Worm (Caenorhabditis elegans) whole organism, early embryonic: Measurements from ENCODE around the gene C18D4.12.

Source experiments
- B0310.2 ChIP-seq: sonication (generic microtip); optimal IDR thresholded peaks from 2 replicates; lab custom pipeline; 2016; ENCODE audit warnings: mild to moderate bottlenecking, missing genetic modification characterization, missing compliant biosample characterization
- F13C5.2 ChIP-seq: sonication (generic microtip); optimal IDR thresholded peaks from 2 replicates; lab custom pipeline; 2017; ENCODE audit warnings: mild to moderate bottlenecking, missing genetic modification characterization, inconsistent platforms, missing compliant biosample characterization
- aly-1 ChIP-seq: sonication (generic microtip); optimal IDR thresholded peaks from 2 replicates; lab custom pipeline; 2016; ENCODE audit warnings: missing genetic modification characterization, missing compliant biosample characterization
- ama-1 ChIP-seq: fragments of 150-350 bp; optimal IDR thresholded peaks from 2 replicates; lab custom pipeline; 2014
- ceh-13 ChIP-seq: fragments of 200-800 bp; sonication (Bioruptor generic); optimal IDR thresholded peaks from 2 replicates; lab custom pipeline; 2018; ENCODE audit warnings: mild to moderate bottlenecking, missing genetic modification characterization, missing compliant biosample characterization
- ceh-36 ChIP-seq: sonication (generic microtip); optimal IDR thresholded peaks from 2 replicates; lab custom pipeline; 2016; ENCODE audit warnings: missing genetic modification characterization, inconsistent platforms, missing compliant biosample characterization
- ets-7 ChIP-seq: sonication (generic microtip); optimal IDR thresholded peaks from 2 replicates; lab custom pipeline; 2016; ENCODE audit warnings: missing genotype, missing genetic modification characterization, missing compliant biosample characterization
- flt-1 ChIP-seq: fragments of 200-800 bp; sonication (Bioruptor generic); IDR thresholded peaks from 2 replicates; pipeline ENCODE4 v1.3.6; 2022; ENCODE audit warnings: missing genetic modification characterization, missing compliant biosample characterization
- hmbx-1 ChIP-seq: sonication (generic microtip); optimal IDR thresholded peaks from 2 replicates; lab custom pipeline; 2016; ENCODE audit warnings: mild to moderate bottlenecking, missing genetic modification characterization, missing compliant biosample characterization
- hmg-4 ChIP-seq: fragments of 200-800 bp; sonication (Bioruptor generic); optimal IDR thresholded peaks from 2 replicates; lab custom pipeline; 2018; ENCODE audit warnings: mild to moderate bottlenecking, missing genetic modification characterization, missing compliant biosample characterization
- hnd-1 ChIP-seq: sonication (generic microtip); optimal IDR thresholded peaks from 2 replicates; lab custom pipeline; 2016; ENCODE audit warnings: missing genetic modification characterization, missing compliant biosample characterization
- pes-1 ChIP-seq: fragments of 200-800 bp; sonication (Bioruptor generic); IDR thresholded peaks from 2 replicates; pipeline ENCODE4 v1.3.6; 2022; ENCODE audit warnings: missing genetic modification reagents, missing genetic modification characterization, missing compliant biosample characterization
- scrt-1 ChIP-seq: fragments of 200-800 bp; sonication (Bioruptor generic); IDR thresholded peaks from 2 replicates; pipeline ENCODE4 v1.3.6; 2022; ENCODE audit warnings: missing genetic modification characterization, missing compliant biosample characterization
- sea-1 ChIP-seq: fragments of 200-800 bp; sonication (Bioruptor generic); conservative IDR thresholded peaks from 2 replicates; pipeline ENCODE4 v1.3.6; 2022; ENCODE audit warnings: missing genetic modification characterization, missing compliant biosample characterization
- tbx-11 ChIP-seq: fragments of 200-800 bp; sonication (Bioruptor generic); IDR thresholded peaks from 2 replicates; pipeline ENCODE4 v1.3.6; 2022; ENCODE audit warnings: missing genetic modification characterization, missing compliant biosample characterization
- tbx-37 ChIP-seq: fragments of 200-800 bp; sonication (Bioruptor generic); conservative IDR thresholded peaks from 2 replicates; pipeline ENCODE4 v1.3.6; 2022; ENCODE audit warnings: missing genetic modification reagents, missing genetic modification characterization, missing compliant biosample characterization
- tra-4 ChIP-seq: sonication (generic microtip); optimal IDR thresholded peaks from 2 replicates; lab custom pipeline; 2017; ENCODE audit warnings: missing genetic modification characterization, missing compliant biosample characterization

C18D4.12 gene

DNA sequence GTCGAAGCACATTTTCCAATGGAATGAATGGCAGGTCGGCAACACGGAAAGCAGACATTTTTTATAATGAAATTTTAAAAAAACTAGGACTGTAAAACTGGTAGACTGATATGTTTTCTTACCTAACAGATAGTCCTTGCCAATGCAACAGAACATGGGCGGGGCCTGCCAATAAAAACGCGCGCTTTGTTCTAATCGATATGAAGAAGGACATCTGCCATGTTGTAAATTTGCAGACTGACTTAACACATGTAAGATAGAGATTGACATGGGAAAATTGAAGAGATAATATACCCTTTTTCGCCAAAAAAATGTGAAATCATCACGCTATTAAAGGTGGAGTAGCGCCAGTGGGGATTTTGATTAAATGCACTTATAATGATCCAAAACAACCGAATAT is 22.4 kb upstream of the C18D4.12 start, which contains the start of gene C38D9.8:
Gene C38D9.8, minus strand, starts transcription at position 101 of the 400 bp plus-strand sequence.
- no peak for TF ChIP-seq ets-7
- no peak for TF ChIP-seq ceh-13
- no peak for TF ChIP-seq flt-1 (GFP tag; lab: Robert Waterston, UW)
- no peak for TF ChIP-seq B0310.2 (tag; lab: Kevin White, UChicago)
- TF ChIP-seq hmbx-1: no peak
- TF ChIP-seq ama-1 (lab: Kevin White, UChicago): no peak

DNA sequence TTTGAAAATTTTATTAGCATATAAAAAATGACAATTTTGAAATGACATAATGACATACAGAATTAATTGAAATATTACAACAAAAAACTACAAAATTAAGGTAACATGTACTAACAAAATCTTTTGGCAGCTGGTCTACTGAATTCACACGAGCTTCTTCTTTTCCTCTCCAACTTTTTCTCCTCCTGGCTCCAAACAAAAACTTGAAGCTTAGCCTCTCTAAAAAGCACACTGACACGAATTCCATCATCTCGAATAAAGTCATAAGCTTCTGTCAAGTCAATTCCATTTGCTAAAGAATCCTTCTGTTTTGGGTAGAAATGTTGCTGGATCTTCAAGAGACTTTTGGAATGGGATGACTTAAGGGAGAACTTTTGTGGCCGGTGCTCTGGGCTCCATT is 21.0 kb upstream of the C18D4.12 start:
- TF ChIP-seq ceh-13 (no peak), sea-1 (GFP tag; lab: Robert Waterston, UW) (no peak), pes-1 (no peak), aly-1 (no peak), ama-1 (lab: Kevin White, UChicago) (no peak), ets-7 (no peak), hmg-4 (GFP tag; lab: Kevin White, UChicago) (no peak), tbx-37 (GFP tag; lab: Robert Waterston, UW) (no peak), ceh-36 (no peak), scrt-1 (GFP tag; lab: Robert Waterston, UW) (no peak)

- TF ChIP-seq tbx-37 (GFP tag; lab: Robert Waterston, UW) (no peak), flt-1 (GFP tag; lab: Robert Waterston, UW) (no peak), ets-7 (no peak), F13C5.2 (no peak), tra-4 (tag; lab: Kevin White, UChicago) (no peak), tbx-11 (no peak), pes-1 (no peak), ceh-36 (no peak), scrt-1 (GFP tag; lab: Robert Waterston, UW) (no peak), hmbx-1 (no peak), B0310.2 (tag; lab: Kevin White, UChicago) (no peak), sea-1 (GFP tag; lab: Robert Waterston, UW) (no peak)
Measured at ce11 chrV:17549362-17549761, 19.0 kb upstream of the C18D4.12 start, which contains the start of gene fbxa-176. Gene fbxa-176, plus strand, starts transcription at chrV:17549675.

- no peak for TF ChIP-seq tbx-37 (GFP tag; lab: Robert Waterston, UW)
- TF ChIP-seq hmg-4 (GFP tag; lab: Kevin White, UChicago): no peak
- TF ChIP-seq scrt-1 (GFP tag; lab: Robert Waterston, UW): no peak
- TF ChIP-seq pes-1: no peak
- TF ChIP-seq sea-1 (GFP tag; lab: Robert Waterston, UW): no peak
- TF ChIP-seq ama-1 (lab: Kevin White, UChicago): no peak
- TF ChIP-seq tbx-11: no peak
- no peak for TF ChIP-seq aly-1
- no peak for TF ChIP-seq tra-4 (tag; lab: Kevin White, UChicago)
- TF ChIP-seq ceh-13: no peak
- no peak for TF ChIP-seq F13C5.2
- TF ChIP-seq hnd-1: no peak
- no peak for TF ChIP-seq ets-7
- no peak for TF ChIP-seq ceh-36
- no peak for TF ChIP-seq B0310.2 (tag; lab: Kevin White, UChicago)
- TF ChIP-seq flt-1 (GFP tag; lab: Robert Waterston, UW): no peak
- TF ChIP-seq hmbx-1: no peak
Measured at ce11 chrV:17548635-17549034, 18.2 kb upstream of the C18D4.12 start.

DNA sequence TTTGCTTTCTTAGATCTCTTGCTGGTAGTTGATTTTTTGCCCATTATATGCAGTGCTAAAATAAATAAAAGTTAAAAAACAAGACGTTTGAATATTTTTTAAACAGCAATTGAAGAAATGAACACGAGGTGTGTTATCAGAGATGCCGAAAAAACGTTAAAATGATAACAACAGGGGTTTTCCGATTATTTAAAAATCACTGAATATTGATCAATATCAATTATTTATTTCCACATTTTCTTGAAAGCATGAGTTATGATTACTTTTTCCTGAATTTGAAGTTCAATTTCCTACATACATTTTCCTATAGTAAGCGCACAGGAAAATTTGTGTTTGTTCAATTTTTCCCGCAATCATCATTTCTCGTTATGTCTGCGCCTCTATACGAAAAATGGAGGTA is 16.5 kb upstream of the C18D4.12 start:
- TF ChIP-seq tbx-37 (GFP tag; lab: Robert Waterston, UW) (no peak), ceh-36 (no peak), tra-4 (tag; lab: Kevin White, UChicago) (no peak), pes-1 (no peak), sea-1 (GFP tag; lab: Robert Waterston, UW) (no peak), flt-1 (GFP tag; lab: Robert Waterston, UW) (no peak), B0310.2 (tag; lab: Kevin White, UChicago) (no peak), tbx-11 (no peak), ama-1 (lab: Kevin White, UChicago) (no peak), ets-7 (no peak), aly-1 (no peak), scrt-1 (GFP tag; lab: Robert Waterston, UW) (no peak), hmg-4 (GFP tag; lab: Kevin White, UChicago) (no peak), hnd-1 (no peak), ceh-13 (no peak), hmbx-1 (no peak), F13C5.2 (no peak)

DNA sequence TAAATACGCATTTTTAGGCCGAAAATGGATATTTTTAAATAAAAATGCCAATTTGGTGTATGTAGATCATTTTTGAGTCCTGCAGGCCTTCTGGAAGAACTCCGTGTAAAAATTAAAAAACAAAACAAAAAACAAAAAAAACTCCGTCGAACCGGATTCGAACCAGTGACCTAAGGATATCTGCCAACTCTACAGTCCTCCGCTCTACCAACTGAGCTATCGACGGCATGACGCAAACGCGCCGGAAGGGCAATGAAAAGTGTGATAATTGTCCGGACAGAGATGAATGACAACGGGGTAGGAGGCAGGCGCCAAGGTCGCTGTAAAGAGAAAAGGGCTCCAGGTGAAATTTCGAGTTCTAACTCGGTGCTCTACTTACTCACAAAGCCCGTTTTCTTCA is 11.9 kb upstream of the C18D4.12 start:
- no peak for TF ChIP-seq aly-1
- TF ChIP-seq pes-1: peak; percentile 58; the same call in 1 of the 2 replicates
- TF ChIP-seq ets-7: no peak
- no peak for TF ChIP-seq ama-1 (lab: Kevin White, UChicago)
- no peak for TF ChIP-seq hnd-1
- no peak for TF ChIP-seq B0310.2 (tag; lab: Kevin White, UChicago)
- no peak for TF ChIP-seq tra-4 (tag; lab: Kevin White, UChicago)
- no peak for TF ChIP-seq flt-1 (GFP tag; lab: Robert Waterston, UW)
- TF ChIP-seq tbx-37 (GFP tag; lab: Robert Waterston, UW): no peak
- 0 out of 2 replicates have a peak, but pooled peaks have one; percentile 31 for TF ChIP-seq tbx-11
- TF ChIP-seq F13C5.2: no peak
- no peak for TF ChIP-seq ceh-13
- TF ChIP-seq scrt-1 (GFP tag; lab: Robert Waterston, UW): no peak

ce11 chrV:17540295-17540694 is 9.9 kb upstream of the C18D4.12 start, which contains the start of gene srz-25:
Gene srz-25, plus strand, starts transcription at chrV:17540595.
- TF ChIP-seq F13C5.2: no peak
- no peak for TF ChIP-seq ceh-13
- no peak for TF ChIP-seq pes-1
- no peak for TF ChIP-seq flt-1 (GFP tag; lab: Robert Waterston, UW)
- TF ChIP-seq scrt-1 (GFP tag; lab: Robert Waterston, UW): no peak
- no peak for TF ChIP-seq hnd-1
- no peak for TF ChIP-seq ceh-36
- TF ChIP-seq sea-1 (GFP tag; lab: Robert Waterston, UW): no peak
- no peak for TF ChIP-seq tbx-37 (GFP tag; lab: Robert Waterston, UW)
- TF ChIP-seq hmbx-1: no peak
- no peak for TF ChIP-seq hmg-4 (GFP tag; lab: Kevin White, UChicago)
- no peak for TF ChIP-seq ets-7
- no peak for TF ChIP-seq B0310.2 (tag; lab: Kevin White, UChicago)
- TF ChIP-seq tra-4 (tag; lab: Kevin White, UChicago): no peak
- no peak for TF ChIP-seq ama-1 (lab: Kevin White, UChicago)
- no peak for TF ChIP-seq aly-1
- no peak for TF ChIP-seq tbx-11

- TF ChIP-seq flt-1 (GFP tag; lab: Robert Waterston, UW) (no peak), ceh-36 (no peak), ets-7 (no peak), scrt-1 (GFP tag; lab: Robert Waterston, UW) (no peak), tbx-11 (no peak), hmg-4 (GFP tag; lab: Kevin White, UChicago) (no peak), aly-1 (no peak), F13C5.2 (no peak), tbx-37 (GFP tag; lab: Robert Waterston, UW) (no peak), B0310.2 (tag; lab: Kevin White, UChicago) (no peak), sea-1 (GFP tag; lab: Robert Waterston, UW) (no peak), pes-1 (no peak), ama-1 (lab: Kevin White, UChicago) (no peak), ceh-13 (no peak), hmbx-1 (no peak), tra-4 (tag; lab: Kevin White, UChicago) (no peak), hnd-1 (no peak)
Measured at ce11 chrV:17539289-17539688, 8.9 kb upstream of the C18D4.12 start.
